Worm (Caenorhabditis elegans) whole organism, early embryonic: Measurements from ENCODE around the gene F58G6.7.
"Not testable (repeated sequence)": the region's sequence is repeated elsewhere in the genome, so short reads cannot be mapped to it uniquely, and the experiment has no call there.

Source experiments
- B0310.2 ChIP-seq: sonication (generic microtip); optimal IDR thresholded peaks from 2 replicates; lab custom pipeline; 2016; ENCODE audit warnings: mild to moderate bottlenecking, missing genetic modification characterization, missing compliant biosample characterization
- F13C5.2 ChIP-seq: sonication (generic microtip); optimal IDR thresholded peaks from 2 replicates; lab custom pipeline; 2017; ENCODE audit warnings: mild to moderate bottlenecking, missing genetic modification characterization, inconsistent platforms, missing compliant biosample characterization
- aly-1 ChIP-seq: sonication (generic microtip); optimal IDR thresholded peaks from 2 replicates; lab custom pipeline; 2016; ENCODE audit warnings: missing genetic modification characterization, missing compliant biosample characterization
- ama-1 ChIP-seq: fragments of 150-350 bp; optimal IDR thresholded peaks from 2 replicates; lab custom pipeline; 2014
- ceh-13 ChIP-seq: fragments of 200-800 bp; sonication (Bioruptor generic); optimal IDR thresholded peaks from 2 replicates; lab custom pipeline; 2018; ENCODE audit warnings: mild to moderate bottlenecking, missing genetic modification characterization, missing compliant biosample characterization
- ceh-36 ChIP-seq: sonication (generic microtip); optimal IDR thresholded peaks from 2 replicates; lab custom pipeline; 2016; ENCODE audit warnings: missing genetic modification characterization, inconsistent platforms, missing compliant biosample characterization
- ets-7 ChIP-seq: sonication (generic microtip); optimal IDR thresholded peaks from 2 replicates; lab custom pipeline; 2016; ENCODE audit warnings: missing genotype, missing genetic modification characterization, missing compliant biosample characterization
- flt-1 ChIP-seq: fragments of 200-800 bp; sonication (Bioruptor generic); IDR thresholded peaks from 2 replicates; pipeline ENCODE4 v1.3.6; 2022; ENCODE audit warnings: missing genetic modification characterization, missing compliant biosample characterization
- hmbx-1 ChIP-seq: sonication (generic microtip); optimal IDR thresholded peaks from 2 replicates; lab custom pipeline; 2016; ENCODE audit warnings: mild to moderate bottlenecking, missing genetic modification characterization, missing compliant biosample characterization
- hmg-4 ChIP-seq: fragments of 200-800 bp; sonication (Bioruptor generic); optimal IDR thresholded peaks from 2 replicates; lab custom pipeline; 2018; ENCODE audit warnings: mild to moderate bottlenecking, missing genetic modification characterization, missing compliant biosample characterization
- hnd-1 ChIP-seq: sonication (generic microtip); optimal IDR thresholded peaks from 2 replicates; lab custom pipeline; 2016; ENCODE audit warnings: missing genetic modification characterization, missing compliant biosample characterization
- pes-1 ChIP-seq: fragments of 200-800 bp; sonication (Bioruptor generic); IDR thresholded peaks from 2 replicates; pipeline ENCODE4 v1.3.6; 2022; ENCODE audit warnings: missing genetic modification reagents, missing genetic modification characterization, missing compliant biosample characterization
- scrt-1 ChIP-seq: fragments of 200-800 bp; sonication (Bioruptor generic); IDR thresholded peaks from 2 replicates; pipeline ENCODE4 v1.3.6; 2022; ENCODE audit warnings: missing genetic modification characterization, missing compliant biosample characterization
- sea-1 ChIP-seq: fragments of 200-800 bp; sonication (Bioruptor generic); conservative IDR thresholded peaks from 2 replicates; pipeline ENCODE4 v1.3.6; 2022; ENCODE audit warnings: missing genetic modification characterization, missing compliant biosample characterization
- tbx-11 ChIP-seq: fragments of 200-800 bp; sonication (Bioruptor generic); IDR thresholded peaks from 2 replicates; pipeline ENCODE4 v1.3.6; 2022; ENCODE audit warnings: missing genetic modification characterization, missing compliant biosample characterization
- tbx-37 ChIP-seq: fragments of 200-800 bp; sonication (Bioruptor generic); conservative IDR thresholded peaks from 2 replicates; pipeline ENCODE4 v1.3.6; 2022; ENCODE audit warnings: missing genetic modification reagents, missing genetic modification characterization, missing compliant biosample characterization
- tra-4 ChIP-seq: sonication (generic microtip); optimal IDR thresholded peaks from 2 replicates; lab custom pipeline; 2017; ENCODE audit warnings: missing genetic modification characterization, missing compliant biosample characterization

F58G6.7 gene

ce11 chrIV:9683433-9683832 lies 29.3 kb downstream of the F58G6.7 start, which contains the start of the genes htas-1 and ZK1251.3:
htas-1 (minus strand) TSS chrIV:9683533.
ZK1251.3 (plus strand) TSS chrIV:9683658.
- no peak for TF ChIP-seq ceh-36 (tag; lab: Kevin White, UChicago)
- no peak for TF ChIP-seq sea-1 (GFP tag; lab: Robert Waterston, UW)
- TF ChIP-seq ets-7, result no peak
- no peak for TF ChIP-seq scrt-1
- TF ChIP-seq hmg-4 (GFP tag; lab: Kevin White, UChicago), result no peak
- TF ChIP-seq F13C5.2 (tag; lab: Kevin White, UChicago), result no peak
- no peak for TF ChIP-seq pes-1 (GFP tag; lab: Robert Waterston, UW)
- TF ChIP-seq tbx-37 (GFP tag; lab: Robert Waterston, UW), result no peak
- no peak for TF ChIP-seq B0310.2 (tag; lab: Kevin White, UChicago)
- TF ChIP-seq ceh-13 (GFP tag; lab: Kevin White, UChicago), result no peak
- TF ChIP-seq ama-1, result no peak

- TF ChIP-seq tbx-37 (GFP tag; lab: Robert Waterston, UW); ama-1; ceh-13 (GFP tag; lab: Kevin White, UChicago): not testable (repeated sequence)
Observed at ce11 chrIV:9688715-9689114, 34.6 kb downstream of the F58G6.7 start, which contains the start of gene msp-76. msp-76 (plus strand) TSS chrIV:9689015.

DNA sequence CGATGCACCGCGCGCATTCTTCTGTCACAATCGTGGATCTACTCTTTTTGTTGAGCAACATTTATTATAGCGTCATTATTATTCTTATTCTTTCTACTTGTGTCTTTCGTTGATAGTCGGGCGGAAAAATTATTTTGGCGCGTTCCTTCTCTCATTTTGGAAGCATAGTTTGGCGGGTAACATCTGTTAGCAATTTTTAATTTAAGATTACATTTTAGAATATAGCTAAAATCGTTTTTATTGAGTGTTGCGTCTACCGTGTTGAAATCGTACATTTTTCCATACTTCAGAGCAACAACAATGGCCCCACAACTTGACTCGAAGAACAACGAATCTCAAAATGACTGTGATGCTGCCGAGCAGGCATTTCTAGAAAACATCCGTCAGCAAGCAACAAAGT lies 36.5 kb downstream of the F58G6.7 start, which contains the start of gene sdz-36:
TSS of gene sdz-36 (plus strand) at position 301 of the 400 bp plus-strand sequence.
- TF ChIP-seq ets-7, result no peak
- TF ChIP-seq flt-1, result no peak

DNA sequence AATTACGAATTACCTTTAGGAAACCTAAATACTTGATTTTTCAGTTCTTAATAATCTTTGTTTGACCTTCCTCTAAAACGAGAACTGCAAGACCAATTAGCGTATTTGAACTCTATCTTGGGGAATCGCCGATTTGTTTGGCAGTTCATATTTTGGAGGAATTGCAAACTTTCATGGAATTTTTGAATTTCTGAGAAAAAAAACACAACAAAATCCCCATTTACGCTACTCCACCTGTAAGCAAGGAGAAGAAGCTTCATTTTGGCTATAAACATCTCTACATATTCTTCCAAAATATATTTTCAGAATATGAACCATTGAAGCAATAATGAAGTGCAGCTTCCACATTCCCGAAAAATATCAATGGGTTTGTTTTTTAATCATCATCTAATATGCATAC lies 38.8 kb downstream of the F58G6.7 start, which contains the start of gene twk-9:
TSS of gene twk-9 (plus strand) at position 301 of the 400 bp plus-strand sequence.
- TF ChIP-seq ama-1 (no peak), ceh-36 (tag; lab: Kevin White, UChicago) (no peak), hnd-1 (tag; lab: Kevin White, UChicago) (no peak), scrt-1 (no peak), ets-7 (no peak), tbx-37 (GFP tag; lab: Robert Waterston, UW) (no peak), B0310.2 (tag; lab: Kevin White, UChicago) (no peak), flt-1 (no peak), pes-1 (GFP tag; lab: Robert Waterston, UW) (no peak), aly-1 (tag; lab: Kevin White, UChicago) (no peak), tbx-11 (GFP tag; lab: Robert Waterston, UW) (no peak), ceh-13 (GFP tag; lab: Kevin White, UChicago) (no peak), sea-1 (GFP tag; lab: Robert Waterston, UW) (no peak), F13C5.2 (tag; lab: Kevin White, UChicago) (no peak), hmbx-1 (tag; lab: Kevin White, UChicago) (no peak), tra-4 (tag; lab: Kevin White, UChicago) (no peak), hmg-4 (GFP tag; lab: Kevin White, UChicago) (no peak)

ce11 chrIV:9696513-9696912 lies 42.4 kb downstream of the F58G6.7 start:
- TF ChIP-seq F13C5.2 (tag; lab: Kevin White, UChicago) (no peak), B0310.2 (tag; lab: Kevin White, UChicago) (no peak), hmbx-1 (tag; lab: Kevin White, UChicago) (no peak), sea-1 (GFP tag; lab: Robert Waterston, UW) (no peak), ceh-36 (tag; lab: Kevin White, UChicago) (no peak), ceh-13 (GFP tag; lab: Kevin White, UChicago) (no peak), scrt-1 (no peak), tbx-11 (GFP tag; lab: Robert Waterston, UW) (no peak), pes-1 (GFP tag; lab: Robert Waterston, UW) (no peak), ama-1 (no peak), flt-1 (no peak), ets-7 (no peak), aly-1 (tag; lab: Kevin White, UChicago) (no peak), tra-4 (tag; lab: Kevin White, UChicago) (no peak)

DNA sequence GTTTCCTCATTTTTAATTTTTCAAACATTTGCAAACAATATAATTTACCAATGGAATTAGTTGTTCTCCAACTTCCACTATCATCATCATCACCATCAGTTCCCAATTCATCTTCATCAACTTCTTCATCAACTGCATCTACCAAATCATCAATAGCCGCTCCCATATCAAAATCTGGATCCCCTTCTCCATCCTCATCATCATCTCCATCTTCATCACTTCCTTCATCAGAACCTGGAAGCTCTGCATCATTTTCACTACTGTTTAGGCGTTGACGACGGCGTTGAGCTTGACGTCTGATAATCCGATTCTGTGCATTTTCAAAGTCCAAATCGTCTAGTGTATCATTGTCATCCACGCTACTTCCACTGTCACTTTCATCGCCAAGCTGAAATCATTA lies 43.8 kb downstream of the F58G6.7 start:
- TF ChIP-seq hmbx-1 (tag; lab: Kevin White, UChicago), result no peak
- TF ChIP-seq tra-4 (tag; lab: Kevin White, UChicago), result no peak
- no peak for TF ChIP-seq flt-1
- TF ChIP-seq sea-1 (GFP tag; lab: Robert Waterston, UW), result no peak
- TF ChIP-seq ceh-36 (tag; lab: Kevin White, UChicago), result no peak
- TF ChIP-seq pes-1 (GFP tag; lab: Robert Waterston, UW), result no peak
- no peak for TF ChIP-seq tbx-37 (GFP tag; lab: Robert Waterston, UW)
- TF ChIP-seq aly-1 (tag; lab: Kevin White, UChicago), result no peak
- TF ChIP-seq F13C5.2 (tag; lab: Kevin White, UChicago), result no peak
- TF ChIP-seq scrt-1, result no peak
- no peak for TF ChIP-seq B0310.2 (tag; lab: Kevin White, UChicago)
- TF ChIP-seq hmg-4 (GFP tag; lab: Kevin White, UChicago), result no peak
- TF ChIP-seq tbx-11 (GFP tag; lab: Robert Waterston, UW), result no peak

- TF ChIP-seq hmbx-1 (tag; lab: Kevin White, UChicago) (no peak), ceh-13 (GFP tag; lab: Kevin White, UChicago) (no peak), aly-1 (tag; lab: Kevin White, UChicago) (no peak), hnd-1 (tag; lab: Kevin White, UChicago) (no peak), F13C5.2 (tag; lab: Kevin White, UChicago) (no peak), ets-7 (no peak), pes-1 (GFP tag; lab: Robert Waterston, UW) (no peak), ceh-36 (tag; lab: Kevin White, UChicago) (no peak), ama-1 (no peak), tra-4 (tag; lab: Kevin White, UChicago) (no peak), scrt-1 (no peak)
Observed at ce11 chrIV:9699062-9699461, 44.9 kb downstream of the F58G6.7 start.
